Fruit fly (Drosophila melanogaster) whole organism, prepupa: ENCODE results near the gene CG7789.
A peak's percentile ranks its signal among the peaks of the same experiment; 100 is the strongest.

Experiments
- Blimp-1 ChIP-seq: fragments of 200-800 bp; sonication (Bioruptor generic); optimal IDR thresholded peaks from 3 replicates; lab custom pipeline; 2017; ENCODE audit warnings: missing biosample characterization, missing genetic modification characterization, mild to moderate bottlenecking, moderate library complexity, missing genetic modification reagents
- CG34406 ChIP-seq: fragments of 200-800 bp; sonication (Bioruptor generic); optimal IDR thresholded peaks from 3 replicates; lab custom pipeline; 2016; ENCODE audit warnings: missing biosample characterization, missing genetic modification characterization
- CG6808 ChIP-seq: fragments of 200-800 bp; sonication (Bioruptor generic); optimal IDR thresholded peaks from 3 replicates; lab custom pipeline; 2017; ENCODE audit warnings: missing biosample characterization, missing genetic modification characterization, mild to moderate bottlenecking, moderate library complexity, missing genetic modification reagents
- Gug ChIP-seq: fragments of 200-800 bp; sonication (Bioruptor generic); IDR thresholded peaks from 2 replicates; pipeline ENCODE4 v1.3.6; 2022; ENCODE audit warnings: missing biosample characterization, missing genetic modification characterization
- OdsH ChIP-seq: fragments of 200-800 bp; sonication (Bioruptor generic); optimal IDR thresholded peaks from 3 replicates; lab custom pipeline; 2016; ENCODE audit warnings: missing biosample characterization, missing genetic modification characterization
- Sox102F ChIP-seq: fragments of 200-800 bp; sonication (Bioruptor generic); optimal IDR thresholded peaks from 2 replicates; lab custom pipeline; 2016; ENCODE audit warnings: missing biosample characterization, mild to moderate bottlenecking, missing genetic modification characterization
- esn ChIP-seq: fragments of 200-800 bp; sonication (Bioruptor generic); optimal IDR thresholded peaks from 2 replicates; lab custom pipeline; 2016; ENCODE audit warnings: missing biosample characterization, mild to moderate bottlenecking, missing genetic modification characterization, moderate library complexity
- net ChIP-seq: fragments of 200-800 bp; sonication (Bioruptor generic); optimal IDR thresholded peaks from 3 replicates; lab custom pipeline; 2016; ENCODE audit warnings: missing biosample characterization, missing genetic modification characterization
- spab ChIP-seq: fragments of 200-800 bp; sonication (Bioruptor generic); optimal IDR thresholded peaks from 2 replicates; lab custom pipeline; 2017; ENCODE audit warnings: missing biosample characterization, mild to moderate bottlenecking, missing genetic modification characterization, missing genetic modification reagents
- vri ChIP-seq: fragments of 200-800 bp; sonication (Bioruptor generic); optimal IDR thresholded peaks from 3 replicates; lab custom pipeline; 2016; ENCODE audit warnings: missing biosample characterization, mild to moderate bottlenecking, missing genetic modification characterization

DNA sequence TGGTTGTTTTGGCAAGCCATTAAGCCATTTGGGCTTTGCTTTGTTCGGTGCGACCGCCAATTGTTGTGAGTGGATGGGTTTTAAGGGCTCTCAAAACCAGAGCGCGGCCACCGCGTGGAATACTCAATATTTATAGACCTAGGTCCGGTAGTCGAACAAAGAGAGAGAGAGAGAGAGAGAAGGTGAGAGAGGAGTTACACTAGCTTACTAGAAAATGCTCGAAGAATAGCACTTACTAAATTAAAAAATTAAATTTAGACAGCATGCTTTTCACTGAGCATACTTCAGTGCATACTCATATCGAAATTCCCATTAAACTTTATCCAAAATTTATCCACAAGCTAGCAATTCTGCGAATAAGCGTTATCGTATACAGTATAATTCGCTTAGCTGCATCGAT lies 43.0 kb upstream of the CG7789 start:
- TF ChIP-seq Gug (GFP tag; lab: Robert Waterston, UW) (no peak), CG6808 (GFP tag; lab: Kevin White, UChicago) (peak; percentile 9), net (GFP tag; lab: Kevin White, UChicago) (no peak), Sox102F (GFP tag; lab: Kevin White, UChicago) (no peak), esn (GFP tag; lab: Kevin White, UChicago) (no peak), Blimp-1 (GFP tag; lab: Kevin White, UChicago) (no peak), OdsH (peak; percentile 22), vri (no peak), spab (GFP tag; lab: Kevin White, UChicago) (no peak), CG34406 (GFP tag; lab: Kevin White, UChicago) (no peak)
